Worm (Caenorhabditis elegans) whole organism, early embryonic: ENCODE measurements around the gene cyp-31A5.

Experiments used
- F13C5.2 ChIP-seq: sonication (generic microtip); optimal IDR thresholded peaks from 2 replicates; lab custom pipeline; 2017; ENCODE audit warnings: mild to moderate bottlenecking, missing genetic modification characterization, inconsistent platforms, missing compliant biosample characterization
- ama-1 ChIP-seq: fragments of 150-350 bp; optimal IDR thresholded peaks from 2 replicates; lab custom pipeline; 2014
- hmbx-1 ChIP-seq: sonication (generic microtip); optimal IDR thresholded peaks from 2 replicates; lab custom pipeline; 2016; ENCODE audit warnings: mild to moderate bottlenecking, missing genetic modification characterization, missing compliant biosample characterization
- hnd-1 ChIP-seq: sonication (generic microtip); optimal IDR thresholded peaks from 2 replicates; lab custom pipeline; 2016; ENCODE audit warnings: missing genetic modification characterization, missing compliant biosample characterization
- sea-1 ChIP-seq: fragments of 200-800 bp; sonication (Bioruptor generic); conservative IDR thresholded peaks from 2 replicates; pipeline ENCODE4 v1.3.6; 2022; ENCODE audit warnings: missing genetic modification characterization, missing compliant biosample characterization
- tra-4 ChIP-seq: sonication (generic microtip); optimal IDR thresholded peaks from 2 replicates; lab custom pipeline; 2017; ENCODE audit warnings: missing genetic modification characterization, missing compliant biosample characterization

DNA sequence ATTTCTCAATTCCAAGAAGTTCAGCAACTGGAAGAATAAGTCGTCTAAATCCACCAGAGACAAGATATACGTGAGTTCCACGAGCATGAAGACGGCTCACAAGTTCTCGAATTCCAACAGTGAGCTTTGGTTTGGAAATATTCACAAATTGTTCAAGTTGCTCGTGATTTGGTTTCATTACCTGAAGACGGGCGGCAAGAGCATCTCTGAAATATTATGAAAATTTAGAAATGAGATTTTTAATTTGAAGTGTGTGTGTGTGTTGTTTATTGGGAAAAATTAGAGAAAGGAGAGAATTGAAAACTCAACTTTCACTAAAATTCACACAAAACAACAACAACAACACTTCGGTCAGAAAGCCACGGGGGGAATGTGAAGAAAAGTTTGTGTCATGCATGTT lies 10.3 kb upstream of the cyp-31A5 start:
- TF ChIP-seq hmbx-1 (tag; lab: Kevin White, UChicago) (no peak), ama-1 (lab: Kevin White, UChicago) (no peak), F13C5.2 (tag; lab: Kevin White, UChicago) (no peak), sea-1 (GFP tag; lab: Robert Waterston, UW) (no peak), hnd-1 (tag; lab: Kevin White, UChicago) (no peak), tra-4 (tag; lab: Kevin White, UChicago) (no peak)
